Fruit fly (Drosophila melanogaster): ENCODE data around the gene Orct2.
A peak's percentile ranks its signal among the peaks of the same experiment; 100 is the strongest.

The Orct2 gene

DNA sequence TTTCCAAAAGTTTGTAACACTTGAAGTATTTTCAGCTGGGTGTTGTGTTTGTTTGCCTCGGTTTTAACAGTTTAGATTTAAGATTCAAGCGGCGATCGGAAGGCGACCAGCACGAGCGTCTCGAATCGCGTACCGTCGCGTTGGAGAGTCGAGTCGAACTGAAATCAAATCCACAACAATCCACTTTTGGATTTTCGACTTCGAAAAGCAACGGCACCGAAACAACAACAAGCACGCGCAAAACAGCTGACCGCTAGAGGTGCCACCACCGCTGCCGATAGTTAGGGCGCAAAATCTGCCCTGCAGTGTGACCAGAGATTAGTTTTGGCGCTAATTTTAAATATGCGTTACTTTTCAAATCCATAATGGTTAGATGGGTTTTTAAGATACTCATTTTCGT lies 1.8 kb upstream of the Orct2 start, which contains the start of gene jar:
Gene jar, minus strand, starts transcription at position 163 of the 400 bp plus-strand sequence.
- TF ChIP-seq kay (GFP tag; ENCODE audit: borderline replicate concordance) (no peak), CG7101 (tag; optimal IDR thresholded peaks at IDR 0.05) (peak; percentile 43), tj (GFP tag; optimal IDR thresholded peaks at IDR 0.05) (no peak), CG14711 (tag; optimal IDR thresholded peaks at IDR 0.05) (peak; percentile 77), CG33017 (tag; optimal IDR thresholded peaks at IDR 0.05) (peak; percentile 17), Clk (GFP tag; optimal IDR thresholded peaks at IDR 0.05) (no peak), Hr96 (GFP tag; optimal IDR thresholded peaks at IDR 0.05) (no peak), bab1 (GFP tag; optimal IDR thresholded peaks at IDR 0.05) (peak; percentile 74), CG1620 (GFP tag; optimal IDR thresholded peaks at IDR 0.05) (peak; percentile 14), Crg-1 (GFP tag; optimal IDR thresholded peaks at IDR 0.05) (no peak), CG5204 (GFP tag; optimal IDR thresholded peaks at IDR 0.05) (no peak), pad (GFP tag; optimal IDR thresholded peaks at IDR 0.05) (peak; percentile 23), CG12768 (GFP tag; optimal IDR thresholded peaks at IDR 0.05) (peak; percentile 24), toe (GFP tag; optimal IDR thresholded peaks at IDR 0.05) (no peak), CG7045 (GFP tag; optimal IDR thresholded peaks at IDR 0.05) (peak; percentile 13), CG11617 (GFP tag; optimal IDR thresholded peaks at IDR 0.05) (peak; percentile 16), cnc (optimal IDR thresholded peaks at IDR 0.05) (no peak), cic (GFP tag; optimal IDR thresholded peaks at IDR 0.05) (peak; percentile 52), Mnt (GFP tag; optimal IDR thresholded peaks at IDR 0.05) (peak; percentile 71), ovo (GFP tag; optimal IDR thresholded peaks at IDR 0.05) (peak; percentile 95)

DNA sequence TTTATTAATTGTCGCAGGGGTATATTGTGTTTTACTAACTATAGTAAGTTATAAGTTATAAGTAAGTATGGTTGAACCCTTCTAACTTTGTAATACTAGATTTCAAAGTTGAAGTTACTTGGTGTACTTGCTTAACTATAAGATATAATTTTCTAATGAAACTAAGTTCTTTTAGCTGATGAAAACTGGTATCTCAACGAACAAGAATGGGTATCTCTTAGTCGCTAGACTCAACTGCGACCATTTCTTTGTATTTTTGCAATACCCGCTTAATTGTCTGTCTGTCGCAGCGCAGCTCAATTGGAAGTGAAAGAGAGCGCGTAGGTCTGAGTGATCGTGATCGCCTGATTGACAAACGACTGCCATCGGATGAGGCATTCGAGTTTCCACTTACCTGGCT lies 597 bp upstream of the Orct2 start:
- peak; percentile 16 for TF ChIP-seq bab1 (GFP tag; optimal IDR thresholded peaks at IDR 0.05)
- TF ChIP-seq CG33017 (tag; optimal IDR thresholded peaks at IDR 0.05): no peak
- TF ChIP-seq tj (GFP tag; optimal IDR thresholded peaks at IDR 0.05): peak; percentile 64

DNA sequence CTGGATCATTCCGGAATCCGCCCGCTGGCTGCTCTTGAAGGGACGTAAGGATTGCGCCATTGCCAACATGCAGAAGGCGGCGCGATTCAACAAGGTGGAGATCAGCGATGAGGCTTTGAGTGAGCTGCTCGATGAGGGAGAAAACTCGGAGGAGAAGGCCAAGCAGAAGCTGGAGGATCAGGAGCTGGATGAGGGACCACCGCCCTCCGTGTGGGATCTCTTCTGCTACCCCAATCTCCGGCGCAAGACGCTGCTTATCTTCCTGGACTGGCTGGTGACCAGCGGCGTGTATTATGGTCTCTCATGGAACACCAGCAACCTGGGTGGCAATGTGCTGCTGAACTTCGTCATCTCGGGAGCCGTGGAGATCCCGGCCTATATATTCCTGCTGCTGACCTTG lies 1.4 kb downstream of the Orct2 start:
- TF ChIP-seq Clk (GFP tag; optimal IDR thresholded peaks at IDR 0.05) (no peak), cic (GFP tag; optimal IDR thresholded peaks at IDR 0.05) (no peak), Hr96 (GFP tag; optimal IDR thresholded peaks at IDR 0.05) (no peak), pad (GFP tag; optimal IDR thresholded peaks at IDR 0.05) (no peak), CG33017 (tag; optimal IDR thresholded peaks at IDR 0.05) (no peak), ovo (GFP tag; optimal IDR thresholded peaks at IDR 0.05) (no peak), toe (GFP tag; optimal IDR thresholded peaks at IDR 0.05) (no peak), CG12768 (GFP tag; optimal IDR thresholded peaks at IDR 0.05) (no peak), CG7045 (GFP tag; optimal IDR thresholded peaks at IDR 0.05) (no peak), cnc (optimal IDR thresholded peaks at IDR 0.05) (no peak), CG5204 (GFP tag; optimal IDR thresholded peaks at IDR 0.05) (no peak), CG11617 (GFP tag; optimal IDR thresholded peaks at IDR 0.05) (no peak), CG7101 (tag; optimal IDR thresholded peaks at IDR 0.05) (no peak)

DNA sequence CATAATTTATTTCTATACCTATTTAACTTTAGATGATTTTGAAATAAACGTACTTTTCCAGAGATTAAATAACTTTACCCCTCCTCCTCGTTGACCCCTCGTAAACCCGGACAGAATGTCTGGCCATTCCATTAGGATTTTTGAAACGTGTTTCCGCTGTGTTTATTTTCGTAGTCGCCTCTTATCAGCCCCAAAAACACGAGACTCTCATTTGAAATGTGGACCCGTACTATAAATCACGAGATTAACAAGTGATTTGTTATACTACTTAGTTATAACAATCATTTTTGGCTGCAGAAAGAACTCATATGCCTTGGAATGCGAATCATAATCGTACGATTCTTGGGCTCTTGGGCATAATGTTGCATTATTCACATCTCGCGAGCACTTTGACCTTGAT lies 2.6 kb downstream of the Orct2 start:
- TF ChIP-seq cic (GFP tag; optimal IDR thresholded peaks at IDR 0.05) (no peak), CG5204 (GFP tag; optimal IDR thresholded peaks at IDR 0.05) (no peak), Clk (GFP tag; optimal IDR thresholded peaks at IDR 0.05) (no peak), toe (GFP tag; optimal IDR thresholded peaks at IDR 0.05) (no peak), bab1 (GFP tag; optimal IDR thresholded peaks at IDR 0.05) (no peak), tj (GFP tag; optimal IDR thresholded peaks at IDR 0.05) (no peak), Crg-1 (GFP tag; optimal IDR thresholded peaks at IDR 0.05) (no peak), CG11617 (GFP tag; optimal IDR thresholded peaks at IDR 0.05) (no peak), CG1620 (GFP tag; optimal IDR thresholded peaks at IDR 0.05) (no peak), CG7101 (tag; optimal IDR thresholded peaks at IDR 0.05) (no peak), pad (GFP tag; optimal IDR thresholded peaks at IDR 0.05) (no peak), cnc (optimal IDR thresholded peaks at IDR 0.05) (no peak), ovo (GFP tag; optimal IDR thresholded peaks at IDR 0.05) (no peak), CG14711 (tag; optimal IDR thresholded peaks at IDR 0.05) (no peak), CG12768 (GFP tag; optimal IDR thresholded peaks at IDR 0.05) (no peak), Hr96 (GFP tag; optimal IDR thresholded peaks at IDR 0.05) (no peak), Mnt (GFP tag; optimal IDR thresholded peaks at IDR 0.05) (no peak), CG33017 (tag; optimal IDR thresholded peaks at IDR 0.05) (no peak)

DNA sequence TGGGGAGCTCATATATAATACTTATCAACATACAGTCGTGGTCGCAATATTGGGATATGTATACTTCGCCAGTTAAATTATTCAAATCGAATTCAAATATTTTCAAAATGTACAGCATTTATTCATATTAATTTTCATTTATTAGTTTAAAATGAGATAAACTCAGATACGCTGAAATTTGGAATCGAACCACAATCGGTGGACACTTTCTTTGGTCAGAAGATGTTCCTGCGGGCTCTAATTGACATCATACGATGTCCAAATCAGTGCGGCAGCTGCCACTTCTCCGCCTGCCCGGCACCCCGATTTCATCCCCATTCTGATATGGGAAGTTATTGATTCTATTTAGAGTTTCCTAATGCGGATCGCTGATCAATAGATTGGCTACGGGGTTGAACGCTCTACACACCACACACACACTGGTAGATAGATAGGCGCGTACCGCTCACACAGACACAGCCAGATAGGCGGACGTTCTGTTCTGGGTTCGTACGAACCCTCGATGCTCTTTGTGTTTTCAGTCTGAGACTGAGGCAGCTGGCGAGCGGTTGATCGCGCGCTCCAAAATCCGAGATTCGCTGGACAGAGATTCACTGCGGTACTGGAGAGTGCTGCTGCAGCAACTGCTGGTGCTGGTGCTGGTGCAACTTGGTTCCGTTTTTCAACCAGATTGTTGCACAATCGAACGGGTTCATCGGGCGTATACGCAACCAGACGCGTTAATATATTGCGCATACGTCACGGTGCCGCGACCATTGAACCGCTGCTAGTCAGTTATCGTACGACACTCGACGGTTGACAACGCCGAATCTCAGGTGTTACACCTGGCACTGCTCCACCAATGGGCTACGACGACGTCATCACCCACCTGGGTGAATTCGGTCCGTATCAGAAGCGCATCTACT lies 3.5 kb downstream of the Orct2 start, which contains the start of gene Orct:
Gene Orct, plus strand, starts transcription at position 157 of the 905 bp plus-strand sequence.
- TF ChIP-seq CG33017 (tag; optimal IDR thresholded peaks at IDR 0.05) (peak; percentile 90), CG7101 (tag; optimal IDR thresholded peaks at IDR 0.05) (peak; percentile 80), toe (GFP tag; optimal IDR thresholded peaks at IDR 0.05) (peak; percentile 81), kay (GFP tag; ENCODE audit: borderline replicate concordance) (peak; percentile 91), cnc (optimal IDR thresholded peaks at IDR 0.05) (no peak), Clk (GFP tag; optimal IDR thresholded peaks at IDR 0.05) (peak; percentile 87), CG7045 (GFP tag; optimal IDR thresholded peaks at IDR 0.05) (peak; percentile 84), bab1 (GFP tag; optimal IDR thresholded peaks at IDR 0.05) (no peak), ovo (GFP tag; optimal IDR thresholded peaks at IDR 0.05) (peak; percentile 43), cic (GFP tag; optimal IDR thresholded peaks at IDR 0.05) (peak; percentile 61), tj (GFP tag; optimal IDR thresholded peaks at IDR 0.05) (peak; percentile 65), CG12768 (GFP tag; optimal IDR thresholded peaks at IDR 0.05) (peak; percentile 91), CG5204 (GFP tag; optimal IDR thresholded peaks at IDR 0.05) (peak; percentile 88), Mnt (GFP tag; optimal IDR thresholded peaks at IDR 0.05) (peak; percentile 40), CG11617 (GFP tag; optimal IDR thresholded peaks at IDR 0.05) (peak; percentile 95), CG1620 (GFP tag; optimal IDR thresholded peaks at IDR 0.05) (peak; percentile 24), Hr96 (GFP tag; optimal IDR thresholded peaks at IDR 0.05) (peak; percentile 71), pad (GFP tag; optimal IDR thresholded peaks at IDR 0.05) (peak; percentile 74), Crg-1 (GFP tag; optimal IDR thresholded peaks at IDR 0.05) (peak; percentile 63), CG14711 (tag; optimal IDR thresholded peaks at IDR 0.05) (peak; percentile 62)
